Fruit fly (Drosophila melanogaster) whole organism, prepupa: Measurements from ENCODE around the gene CG4301.

Experiments
- Blimp-1 ChIP-seq: fragments of 200-800 bp; sonication (Bioruptor generic); optimal IDR thresholded peaks from 3 replicates; lab custom pipeline; 2017; ENCODE audit warnings: missing biosample characterization, missing genetic modification characterization, mild to moderate bottlenecking, moderate library complexity, missing genetic modification reagents
- CG11294 ChIP-seq: fragments of 200-800 bp; sonication (Bioruptor generic); IDR thresholded peaks from 2 replicates; pipeline ENCODE4 v1.3.6; 2022; ENCODE audit warnings: missing biosample characterization, missing genetic modification characterization
- CG11902 ChIP-seq: fragments of 200-800 bp; sonication (Bioruptor generic); optimal IDR thresholded peaks from 3 replicates; lab custom pipeline; 2016; ENCODE audit warnings: missing biosample characterization, missing genetic modification characterization
- CG1621 ChIP-seq: fragments of 200-800 bp; sonication (Bioruptor generic); optimal IDR thresholded peaks from 3 replicates; lab custom pipeline; 2018; ENCODE audit warnings: missing biosample characterization, mild to moderate bottlenecking, missing genetic modification characterization
- CG31627 ChIP-seq: fragments of 200-800 bp; sonication (Bioruptor generic); optimal IDR thresholded peaks from 3 replicates; lab custom pipeline; 2016; ENCODE audit warnings: missing biosample characterization, missing genetic modification characterization
- CG3919 ChIP-seq: fragments of 200-800 bp; sonication (Bioruptor generic); optimal IDR thresholded peaks from 3 replicates; lab custom pipeline; 2016; ENCODE audit warnings: missing biosample characterization, missing genetic modification characterization
- CG6163 ChIP-seq: fragments of 200-800 bp; sonication (Bioruptor generic); IDR thresholded peaks from 3 replicates; pipeline ENCODE4 v1.3.6; 2022; ENCODE audit warnings: missing biosample characterization, missing genetic modification characterization
- CG6808 ChIP-seq: fragments of 200-800 bp; sonication (Bioruptor generic); optimal IDR thresholded peaks from 3 replicates; lab custom pipeline; 2017; ENCODE audit warnings: missing biosample characterization, missing genetic modification characterization, mild to moderate bottlenecking, moderate library complexity, missing genetic modification reagents
- CG7368 ChIP-seq: fragments of 200-800 bp; sonication (Bioruptor generic); optimal IDR thresholded peaks from 3 replicates; lab custom pipeline; 2016; ENCODE audit warnings: missing biosample characterization, missing genetic modification characterization
- CG8632 ChIP-seq: fragments of 200-800 bp; sonication (Bioruptor generic); optimal IDR thresholded peaks from 3 replicates; lab custom pipeline; 2016; ENCODE audit warnings: missing biosample characterization, missing genetic modification characterization
- Eip78C ChIP-seq: fragments of 200-800 bp; sonication (Bioruptor generic); peaks from one replicate; lab custom pipeline; 2016; ENCODE audit warnings: missing biosample characterization, missing genetic modification characterization
- Eip93F ChIP-seq: fragments of 200-800 bp; sonication (Bioruptor generic); optimal IDR thresholded peaks from 2 replicates; lab custom pipeline; 2016; ENCODE audit warnings: missing biosample characterization, mild to moderate bottlenecking, missing genetic modification characterization
- Gug ChIP-seq: fragments of 200-800 bp; sonication (Bioruptor generic); IDR thresholded peaks from 2 replicates; pipeline ENCODE4 v1.3.6; 2022; ENCODE audit warnings: missing biosample characterization, missing genetic modification characterization
- Hr38 ChIP-seq: sonication (Bioruptor generic); optimal IDR thresholded peaks from 2 replicates; lab custom pipeline; 2016; ENCODE audit warnings: missing biosample characterization, missing genetic modification characterization
- Hr39 ChIP-seq: fragments of 200-800 bp; sonication (Bioruptor generic); optimal IDR thresholded peaks from 2 replicates; lab custom pipeline; 2016; ENCODE audit warnings: missing biosample characterization, missing genetic modification characterization
- Hr4 ChIP-seq: fragments of 200-800 bp; sonication (Bioruptor generic); optimal IDR thresholded peaks from 3 replicates; lab custom pipeline; 2016; ENCODE audit warnings: missing biosample characterization, missing genetic modification characterization
- Lpt ChIP-seq: fragments of 200-800 bp; sonication (Bioruptor generic); optimal IDR thresholded peaks from 3 replicates; lab custom pipeline; 2016; ENCODE audit warnings: missing biosample characterization, missing genetic modification characterization
- Met ChIP-seq: fragments of 200-800 bp; sonication (Bioruptor generic); optimal IDR thresholded peaks from 3 replicates; lab custom pipeline; 2016; ENCODE audit warnings: missing biosample characterization, missing genetic modification characterization
- OdsH ChIP-seq: fragments of 200-800 bp; sonication (Bioruptor generic); optimal IDR thresholded peaks from 3 replicates; lab custom pipeline; 2016; ENCODE audit warnings: missing biosample characterization, missing genetic modification characterization
- Smox ChIP-seq: fragments of 200-800 bp; sonication (Bioruptor generic); optimal IDR thresholded peaks from 3 replicates; lab custom pipeline; 2016; ENCODE audit warnings: missing biosample characterization, missing genetic modification characterization
- Sox14 ChIP-seq: fragments of 200-800 bp; sonication (Bioruptor generic); optimal IDR thresholded peaks from 3 replicates; lab custom pipeline; 2016; ENCODE audit warnings: missing biosample characterization, missing genetic modification characterization
- acj6 ChIP-seq: fragments of 200-800 bp; sonication (Bioruptor generic); optimal IDR thresholded peaks from 3 replicates; lab custom pipeline; 2016; ENCODE audit warnings: missing biosample characterization, missing genetic modification characterization
- cyc ChIP-seq: fragments of 200-800 bp; sonication (Bioruptor generic); optimal IDR thresholded peaks from 3 replicates; lab custom pipeline; 2016; ENCODE audit warnings: missing biosample characterization, missing genetic modification characterization
- eg ChIP-seq: fragments of 200-800 bp; sonication (Bioruptor generic); IDR thresholded peaks from 3 replicates; pipeline ENCODE4 v1.3.6; 2022; ENCODE audit warnings: missing biosample characterization, missing genetic modification characterization
- esn ChIP-seq: fragments of 200-800 bp; sonication (Bioruptor generic); optimal IDR thresholded peaks from 2 replicates; lab custom pipeline; 2016; ENCODE audit warnings: missing biosample characterization, mild to moderate bottlenecking, missing genetic modification characterization, moderate library complexity
- net ChIP-seq: fragments of 200-800 bp; sonication (Bioruptor generic); optimal IDR thresholded peaks from 3 replicates; lab custom pipeline; 2016; ENCODE audit warnings: missing biosample characterization, missing genetic modification characterization
- pdm3 ChIP-seq: fragments of 200-800 bp; sonication (Bioruptor generic); optimal IDR thresholded peaks from 3 replicates; lab custom pipeline; 2016; ENCODE audit warnings: missing biosample characterization, missing genetic modification characterization
- salr ChIP-seq, 2 experiments: fragments of 200-800 bp; sonication (Bioruptor generic); optimal IDR thresholded peaks; 3 replicates each; lab custom pipeline; 2016 to 2018; ENCODE audit warnings: missing biosample characterization in 2 of 2, missing genetic modification characterization in 2 of 2, mild to moderate bottlenecking in 1 of 2
- spab ChIP-seq: fragments of 200-800 bp; sonication (Bioruptor generic); optimal IDR thresholded peaks from 2 replicates; lab custom pipeline; 2017; ENCODE audit warnings: missing biosample characterization, mild to moderate bottlenecking, missing genetic modification characterization, missing genetic modification reagents
- ss ChIP-seq, 2 experiments: fragments of 200-800 bp; sonication (Bioruptor generic); optimal IDR thresholded peaks; 2 replicates in 1 of 2; 3 replicates in 1 of 2; lab custom pipeline; 2017 to 2018; ENCODE audit warnings: mild to moderate bottlenecking in 2 of 2, missing biosample characterization in 2 of 2, missing genetic modification characterization in 2 of 2, moderate library complexity in 1 of 2
- svp ChIP-seq: fragments of 200-800 bp; sonication (Bioruptor generic); peaks from one replicate; lab custom pipeline; 2016; ENCODE audit warnings: missing biosample characterization, missing genetic modification characterization
- vri ChIP-seq: fragments of 200-800 bp; sonication (Bioruptor generic); optimal IDR thresholded peaks from 3 replicates; lab custom pipeline; 2016; ENCODE audit warnings: missing biosample characterization, mild to moderate bottlenecking, missing genetic modification characterization

The CG4301 gene

dm6 chrX:16448252-16449191 is 43.2 kb downstream of the CG4301 start, which contains the start of the genes CG34015 and eIF4H1 (continued):
- no peak for TF ChIP-seq CG31627 (GFP tag; lab: Kevin White, UChicago)
- TF ChIP-seq CG6808, result peak; percentile 80
- TF ChIP-seq CG3919, result peak; percentile 8
- TF ChIP-seq CG7368, result no peak
- peak; percentile 62 for TF ChIP-seq CG1621
- TF ChIP-seq CG6163 (GFP tag; lab: Robert Waterston, UW), result peak; percentile 62; the same call in 2 of the 3 replicates
- TF ChIP-seq Eip78C, result peak; percentile 88
- peak; percentile 42 for TF ChIP-seq Met (GFP tag; lab: Kevin White, UChicago)

- no peak for TF ChIP-seq CG8632 (GFP tag; lab: Kevin White, UChicago)
- no peak for TF ChIP-seq salr (GFP tag; optimal IDR thresholded peaks at IDR 0.05; lab: Kevin White, UChicago)
- no peak for TF ChIP-seq Eip78C
- TF ChIP-seq Gug (GFP tag; lab: Robert Waterston, UW), result no peak
- TF ChIP-seq Met (GFP tag; lab: Kevin White, UChicago), result no peak
- TF ChIP-seq net (GFP tag; lab: Kevin White, UChicago), result no peak
- no peak for TF ChIP-seq Lpt
- TF ChIP-seq acj6 (GFP tag; lab: Kevin White, UChicago), result no peak
- TF ChIP-seq CG11902 (GFP tag; lab: Kevin White, UChicago), result no peak
- TF ChIP-seq CG11294, result no peak
- TF ChIP-seq Hr4 (GFP tag; lab: Kevin White, UChicago), result no peak
- no peak for TF ChIP-seq eg (GFP tag; lab: Robert Waterston, UW)
- TF ChIP-seq ss (GFP tag; optimal IDR thresholded peaks at IDR 0.05; lab: Kevin White, UChicago), result no peak
- TF ChIP-seq CG3919, result no peak
- TF ChIP-seq esn, result no peak
- TF ChIP-seq cyc, result no peak
- TF ChIP-seq svp (GFP tag; lab: Kevin White, UChicago), result no peak
- no peak for TF ChIP-seq Sox14 (GFP tag; lab: Kevin White, UChicago)
- no peak for TF ChIP-seq Hr38 (GFP tag; lab: Kevin White, UChicago)
- TF ChIP-seq vri (GFP tag; lab: Kevin White, UChicago), result no peak
- TF ChIP-seq, all 60 proteins: peak for 0
Observed at dm6 chrX:16449316-16449715, 44.0 kb downstream of the CG4301 start.

dm6 chrX:16456582-16456981 is 51.3 kb downstream of the CG4301 start:
- TF ChIP-seq OdsH (GFP tag; lab: Kevin White, UChicago), result no peak
- TF ChIP-seq Blimp-1 (GFP tag; lab: Kevin White, UChicago), result peak; percentile 46

dm6 chrX:16458551-16458950 is 53.2 kb downstream of the CG4301 start:
- peak; percentile 18 for TF ChIP-seq pdm3
- no peak for TF ChIP-seq eg (GFP tag; lab: Robert Waterston, UW)
- no peak for TF ChIP-seq Eip93F (GFP tag; lab: Kevin White, UChicago)
- no peak for TF ChIP-seq spab (GFP tag; lab: Kevin White, UChicago)
- TF ChIP-seq CG11902 (GFP tag; lab: Kevin White, UChicago), result no peak
- peak; percentile 14 for TF ChIP-seq Hr39 (GFP tag; lab: Kevin White, UChicago)
- TF ChIP-seq svp (GFP tag; lab: Kevin White, UChicago), result peak; percentile 61
- no peak for TF ChIP-seq Smox (GFP tag; lab: Kevin White, UChicago)
- peak; percentile 13 for TF ChIP-seq Met (GFP tag; lab: Kevin White, UChicago)
- TF ChIP-seq CG3919, result no peak
- TF ChIP-seq, all 60 proteins: peak for 4
